Worm (Caenorhabditis elegans): ENCODE measurements around the gene K06A4.7.

The K06A4.7 gene

DNA sequence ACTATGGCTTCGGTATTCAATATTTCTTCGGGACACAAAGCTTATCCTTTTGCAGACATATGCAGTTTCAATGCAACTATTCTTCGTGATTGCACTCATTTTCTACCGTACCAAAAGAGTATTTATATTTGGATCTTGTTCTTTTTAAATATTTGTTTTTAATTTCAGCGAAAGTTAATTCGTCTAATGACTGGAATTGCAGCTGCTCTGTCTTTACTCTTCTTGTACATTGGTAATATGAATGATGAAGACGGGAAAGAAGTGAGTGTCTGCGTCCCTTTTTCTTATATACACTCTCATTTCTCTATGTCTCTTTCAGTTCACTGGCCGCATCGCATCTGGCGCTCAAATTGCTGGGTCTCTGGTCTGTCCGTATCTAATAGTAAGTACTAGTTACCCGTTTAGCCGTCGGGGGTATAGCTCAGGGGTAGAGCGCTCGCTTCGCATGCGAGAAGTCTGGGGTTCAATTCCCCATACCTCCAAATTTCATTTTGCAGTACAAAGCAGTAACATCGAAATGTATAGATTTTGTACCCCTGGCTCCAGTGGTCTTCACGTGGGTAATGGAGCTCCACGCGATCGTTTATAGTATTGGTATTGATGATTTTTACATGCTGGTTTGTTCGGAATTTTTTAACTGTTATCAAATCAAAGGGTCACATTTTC is 12.0 kb upstream of the K06A4.7 start (continued):
- TF ChIP-seq nhr-102 (tag; optimal IDR thresholded peaks at IDR 0.05), result peak; percentile 68
- peak; percentile 41 for TF ChIP-seq spr-1 (tag; optimal IDR thresholded peaks at IDR 0.05)
- TF ChIP-seq nhr-28 (tag; optimal IDR thresholded peaks at IDR 0.05), result peak; percentile 59
- no peak for TF ChIP-seq mdl-1 (tag; optimal IDR thresholded peaks at IDR 0.05)
- peak; percentile 39 for TF ChIP-seq nhr-25 (tag; optimal IDR thresholded peaks at IDR 0.05; ENCODE audit: borderline replicate concordance, insufficient read depth)
- peak in 1 of 2 experiments; percentile 93 for TF ChIP-seq unc-62 (GFP tag; optimal IDR thresholded peaks at IDR 0.05 in 1 of 2)
- TF ChIP-seq unc-62 (tag; optimal IDR thresholded peaks at IDR 0.05), result no peak
- peak; percentile 71 for TF ChIP-seq mes-2 (tag; optimal IDR thresholded peaks at IDR 0.05; ENCODE audit: poor library complexity, severe bottlenecking)
- no peak for TF ChIP-seq ceh-32 (tag; optimal IDR thresholded peaks at IDR 0.05; ENCODE audit: poor library complexity)
- 0 out of 2 replicates have a peak, but pooled peaks have one; percentile 45 for TF ChIP-seq daf-8 (GFP tag; IDR thresholded peaks at IDR 0.05)
- TF ChIP-seq nhr-11 (tag; optimal IDR thresholded peaks at IDR 0.05), result no peak
- TF ChIP-seq saeg-2 (GFP tag; IDR thresholded peaks at IDR 0.05), result peak; percentile 49; the same call in 1 of the 2 replicates
- no peak for TF ChIP-seq unc-130 (GFP tag; optimal IDR thresholded peaks at IDR 0.05)
- 0 out of 2 replicates have a peak, but pooled peaks have one; percentile 43 for TF ChIP-seq ceh-44 (GFP tag; IDR thresholded peaks at IDR 0.05)
- peak; percentile 81 for TF ChIP-seq snpc-4 (tag; optimal IDR thresholded peaks at IDR 0.05)
- TF ChIP-seq madf-9 (GFP tag; conservative IDR thresholded peaks at IDR 0.05), result peak; percentile 79
- peak; percentile 14 to 45 for TF ChIP-seq hif-1 (tag; optimal IDR thresholded peaks at IDR 0.05)
- no peak for TF ChIP-seq lin-39 (tag; optimal IDR thresholded peaks at IDR 0.05)
- TF ChIP-seq zip-11 (GFP tag; IDR thresholded peaks at IDR 0.05), result 0 out of 2 replicates have a peak, but pooled peaks have one; percentile 49
- TF ChIP-seq tag-97 (GFP tag; IDR thresholded peaks at IDR 0.05), result no peak
- 0 out of 2 replicates have a peak, but pooled peaks have one; percentile 12 for TF ChIP-seq mxl-2 (GFP tag; conservative IDR thresholded peaks at IDR 0.05)
- TF ChIP-seq set-16 (GFP tag; IDR thresholded peaks at IDR 0.05), result no peak
- TF ChIP-seq egl-27 (tag; optimal IDR thresholded peaks at IDR 0.05), result no peak
- TF ChIP-seq snpc-1.2 (GFP tag; IDR thresholded peaks at IDR 0.05), result peak; percentile 85; the same call in 1 of the 2 replicates
- TF ChIP-seq mdt-29 (GFP tag; IDR thresholded peaks at IDR 0.05), result peak; percentile 86
- TF ChIP-seq cey-2 (tag; optimal IDR thresholded peaks at IDR 0.05; ENCODE audit: borderline replicate concordance, insufficient read depth), result no peak
- TF ChIP-seq D1046.2 (GFP tag; IDR thresholded peaks at IDR 0.05), result peak; percentile 86
- no peak for TF ChIP-seq nhr-76 (tag; optimal IDR thresholded peaks at IDR 0.05)
- TF ChIP-seq dmd-9 (GFP tag; IDR thresholded peaks at IDR 0.05), result 0 out of 2 replicates have a peak, but pooled peaks have one; percentile 49
- no peak for TF ChIP-seq ztf-7 (tag; optimal IDR thresholded peaks at IDR 0.05)
- TF ChIP-seq skn-1 (tag; optimal IDR thresholded peaks at IDR 0.05), result no peak
- TF ChIP-seq ZK337.2 (GFP tag; IDR thresholded peaks at IDR 0.05), result peak; percentile 87
- peak; percentile 65 for TF ChIP-seq hlh-11 (tag; optimal IDR thresholded peaks at IDR 0.05)
- TF ChIP-seq nhr-42 (GFP tag; IDR thresholded peaks at IDR 0.05), result peak; percentile 81
- 0 out of 2 replicates have a peak, but pooled peaks have one; percentile 59 for TF ChIP-seq zfp-3 (GFP tag; conservative IDR thresholded peaks at IDR 0.05)
- TF ChIP-seq nhr-6 (tag; optimal IDR thresholded peaks at IDR 0.05), result no peak
- no peak for TF ChIP-seq lin-15B (tag; optimal IDR thresholded peaks at IDR 0.05)
- no peak for TF ChIP-seq fos-1 (tag; optimal IDR thresholded peaks at IDR 0.05)
- TF ChIP-seq pha-4 (GFP tag; IDR thresholded peaks at IDR 0.05), result peak; percentile 88; the same call in 1 of the 2 replicates
- TF ChIP-seq pha-4 (tag; optimal IDR thresholded peaks at IDR 0.05), result no peak
- TF ChIP-seq nhr-77 (tag; optimal IDR thresholded peaks at IDR 0.05), result peak; percentile 12
- peak; percentile 35 for TF ChIP-seq Y5F2A.4 (GFP tag; optimal IDR thresholded peaks at IDR 0.05)
- no peak for TF ChIP-seq sdz-12 (GFP tag; optimal IDR thresholded peaks at IDR 0.05)
- no peak for TF ChIP-seq zfp-2 (tag; optimal IDR thresholded peaks at IDR 0.05)
- peak; percentile 89 for TF ChIP-seq daf-19 (GFP tag; conservative IDR thresholded peaks at IDR 0.05)
- TF ChIP-seq ceh-28 (tag; optimal IDR thresholded peaks at IDR 0.05), result no peak
- no peak for TF ChIP-seq zag-1 (tag; optimal IDR thresholded peaks at IDR 0.05)
- TF ChIP-seq lsy-2 (tag; optimal IDR thresholded peaks at IDR 0.05), result peak in 1 of 2 experiments; percentile 65
- peak; percentile 54 for TF ChIP-seq mxl-3 (GFP tag; optimal IDR thresholded peaks at IDR 0.05)

Data from whole organism, L4 larva.